Fruit fly (Drosophila melanogaster): ENCODE results near the gene CG43815.

Gene CG43815

DNA sequence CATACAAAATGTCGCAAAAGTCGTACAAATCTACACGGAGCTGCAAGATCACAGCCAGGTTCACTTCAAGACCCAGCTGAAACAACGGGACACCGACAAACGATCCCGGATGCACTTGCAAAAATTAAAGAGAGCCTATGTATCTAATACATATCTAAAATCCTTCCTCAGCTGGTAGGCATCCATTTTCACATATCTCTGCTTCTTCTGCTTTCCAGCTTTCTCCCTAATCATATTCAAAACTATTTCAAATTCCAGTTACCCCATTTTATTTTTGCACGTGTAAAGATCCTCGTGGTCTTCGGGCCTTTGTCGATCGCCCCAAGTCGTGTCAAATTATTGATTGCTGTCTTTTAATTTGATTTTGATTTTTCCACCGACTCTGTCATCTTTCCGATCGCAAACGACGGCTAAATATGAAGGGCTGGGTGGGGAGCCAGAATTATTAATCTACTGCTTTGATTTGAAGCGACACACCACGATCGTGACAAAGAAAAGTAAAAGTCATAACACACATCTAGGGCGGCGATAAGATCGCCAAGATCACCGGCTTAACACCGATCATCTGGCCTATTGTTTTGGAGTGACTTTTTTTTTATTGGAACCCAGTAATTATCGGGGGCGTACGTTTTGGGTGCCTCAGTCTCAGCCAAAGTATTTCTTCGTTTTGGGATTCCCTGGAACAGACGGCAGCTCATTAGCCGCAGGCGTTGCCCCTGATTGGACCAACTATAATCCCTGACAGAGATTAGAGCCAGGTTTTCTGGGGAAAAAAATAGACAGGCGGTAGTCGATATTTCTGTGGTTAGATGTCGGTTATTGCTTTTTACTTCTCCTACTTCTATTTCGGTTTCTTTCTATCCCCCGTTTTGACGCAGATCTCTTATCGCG, 7.6 kb downstream of the CG43815 start:
- no peak for TF ChIP-seq CG7045 (GFP tag; optimal IDR thresholded peaks at IDR 0.05)
- peak; percentile 5 for TF ChIP-seq CG5204 (GFP tag; optimal IDR thresholded peaks at IDR 0.05)
- TF ChIP-seq cnc (optimal IDR thresholded peaks at IDR 0.05): no peak

DNA sequence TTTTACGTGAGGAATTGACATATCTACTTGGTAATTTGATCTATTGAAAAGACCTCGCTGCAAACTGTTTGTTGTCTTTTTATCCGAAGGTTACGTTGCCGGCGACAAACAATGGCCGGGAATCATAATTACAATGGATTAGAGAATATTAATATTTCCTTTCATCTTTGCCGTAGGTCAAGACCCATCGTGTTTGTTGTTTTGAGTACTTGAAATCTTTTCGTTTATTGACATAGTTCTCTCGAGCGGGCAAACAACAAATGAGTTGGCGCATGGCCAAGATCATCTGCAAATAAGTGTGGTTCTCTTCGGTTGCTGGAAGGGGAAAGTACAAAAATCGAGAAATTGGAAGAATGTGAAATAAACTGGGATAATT, 8.3 kb downstream of the CG43815 start:
- TF ChIP-seq cnc (optimal IDR thresholded peaks at IDR 0.05): no peak
- no peak for TF ChIP-seq Crg-1 (GFP tag; optimal IDR thresholded peaks at IDR 0.05)
- TF ChIP-seq CG11617 (GFP tag; optimal IDR thresholded peaks at IDR 0.05): no peak

DNA sequence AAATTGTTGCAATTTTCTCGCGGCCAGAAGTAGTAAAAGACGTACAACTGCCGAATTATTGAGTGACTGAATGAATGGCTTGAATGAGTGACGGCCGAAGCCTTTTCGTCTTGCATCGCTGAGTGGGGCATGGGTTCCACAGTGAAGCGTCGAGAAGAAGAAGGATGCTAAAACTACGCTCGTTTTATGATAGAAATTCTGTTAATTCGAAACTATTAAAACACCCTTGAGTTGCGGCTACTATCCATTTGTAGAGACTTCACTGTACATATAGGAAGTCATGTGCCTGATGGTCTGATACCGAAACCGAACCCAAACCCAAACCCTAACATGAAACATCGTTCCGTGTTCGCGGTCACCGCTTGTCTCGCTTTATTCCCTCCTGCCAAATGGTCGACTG, 9.3 kb downstream of the CG43815 start:
- TF ChIP-seq CG33017 (tag; optimal IDR thresholded peaks at IDR 0.05) (no peak), CG7045 (GFP tag; optimal IDR thresholded peaks at IDR 0.05) (no peak), bab1 (GFP tag; optimal IDR thresholded peaks at IDR 0.05) (no peak), kay (GFP tag; ENCODE audit: borderline replicate concordance) (no peak), CG5204 (GFP tag; optimal IDR thresholded peaks at IDR 0.05) (no peak), CG14711 (tag; optimal IDR thresholded peaks at IDR 0.05) (no peak), CG12768 (GFP tag; optimal IDR thresholded peaks at IDR 0.05) (no peak), CG11617 (GFP tag; optimal IDR thresholded peaks at IDR 0.05) (no peak)

DNA sequence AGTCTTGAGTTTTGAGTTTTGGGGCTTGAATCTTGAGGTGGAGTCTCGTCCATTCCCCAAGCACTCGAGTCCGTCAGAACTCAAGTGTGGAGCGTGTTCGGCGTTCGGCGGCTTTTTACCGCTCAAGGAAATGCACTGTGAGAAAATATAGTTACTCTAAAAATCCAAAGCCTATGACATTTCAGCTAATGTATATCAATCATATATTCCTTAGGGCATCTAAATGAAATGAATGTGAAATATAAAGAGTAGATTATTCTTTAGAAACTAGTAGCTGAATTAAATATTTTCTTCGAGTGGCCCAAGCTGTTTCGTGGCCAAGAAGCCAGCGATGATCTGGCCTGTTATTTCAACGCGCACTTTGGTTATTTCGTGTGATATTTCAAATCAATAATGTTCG, 11.3 kb downstream of the CG43815 start:
- TF ChIP-seq CG11617 (GFP tag; optimal IDR thresholded peaks at IDR 0.05): no peak

DNA sequence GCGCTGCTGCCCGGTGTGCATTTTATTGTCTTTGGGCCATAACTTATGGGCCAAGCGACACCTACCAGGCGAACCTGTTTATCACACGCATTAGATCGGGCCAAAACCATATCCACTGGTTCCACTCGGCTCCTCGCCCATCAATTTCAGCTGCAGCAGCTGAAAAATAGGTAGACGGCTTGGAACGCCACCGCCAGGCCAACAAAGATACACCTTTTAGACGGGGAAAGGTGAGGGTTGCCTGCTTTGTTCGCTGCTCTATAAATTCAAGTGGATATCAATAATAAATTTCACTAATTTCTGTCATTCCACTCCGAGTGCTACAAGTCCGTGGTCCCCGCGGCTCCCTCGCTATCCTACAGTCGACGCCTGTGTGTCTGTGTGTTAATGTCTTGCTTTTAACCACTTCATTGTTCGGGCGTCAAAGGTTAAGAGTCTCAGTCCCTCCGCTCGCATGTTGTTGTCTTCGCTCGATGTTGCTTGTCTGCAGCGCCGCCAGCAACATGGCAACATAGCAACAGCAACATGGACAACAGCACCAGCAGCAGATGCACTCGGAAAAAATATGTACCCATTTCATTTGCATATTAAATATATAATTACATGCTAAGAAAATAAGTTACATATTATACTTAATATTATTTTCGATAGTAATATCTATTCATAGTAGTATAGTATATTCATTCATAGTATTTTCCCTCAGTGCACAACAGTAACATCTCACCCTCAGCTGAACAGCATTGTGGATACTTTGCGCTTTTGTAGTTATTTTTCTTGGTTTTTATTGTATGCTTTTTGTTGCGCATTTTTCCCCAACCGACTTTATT, 12.1 kb downstream of the CG43815 start:
- TF ChIP-seq CG14711 (tag; optimal IDR thresholded peaks at IDR 0.05) (no peak), CG1620 (GFP tag; optimal IDR thresholded peaks at IDR 0.05) (no peak), kay (GFP tag; ENCODE audit: borderline replicate concordance) (no peak), cnc (optimal IDR thresholded peaks at IDR 0.05) (no peak), Crg-1 (GFP tag; optimal IDR thresholded peaks at IDR 0.05) (no peak)

DNA sequence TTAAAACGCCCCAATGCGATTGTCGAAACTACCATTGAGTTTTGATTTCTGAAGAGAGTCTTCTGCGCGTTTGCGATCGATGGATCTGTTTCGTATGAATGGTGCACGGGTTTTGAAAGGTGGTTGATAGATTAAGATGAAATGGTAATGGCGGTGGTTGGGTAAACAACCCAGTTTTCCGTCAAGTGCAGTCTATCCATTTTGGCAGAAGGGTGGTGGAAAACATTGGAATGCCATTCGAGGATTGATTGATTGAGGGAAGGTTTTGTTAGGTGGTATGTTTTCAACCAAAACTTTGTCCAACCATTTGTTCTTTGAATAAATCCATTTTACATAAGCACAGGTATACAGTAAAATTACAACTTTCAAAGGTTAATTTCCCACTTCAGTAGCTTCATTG, 12.8 kb downstream of the CG43815 start:
- no peak for TF ChIP-seq CG33017 (tag; optimal IDR thresholded peaks at IDR 0.05)
- TF ChIP-seq CG5204 (GFP tag; optimal IDR thresholded peaks at IDR 0.05): no peak
- TF ChIP-seq Crg-1 (GFP tag; optimal IDR thresholded peaks at IDR 0.05): no peak
- no peak for TF ChIP-seq tj (GFP tag; optimal IDR thresholded peaks at IDR 0.05)
- TF ChIP-seq toe (GFP tag; optimal IDR thresholded peaks at IDR 0.05): no peak
- no peak for TF ChIP-seq CG14711 (tag; optimal IDR thresholded peaks at IDR 0.05)
- TF ChIP-seq ovo (GFP tag; optimal IDR thresholded peaks at IDR 0.05): no peak
- no peak for TF ChIP-seq kay (GFP tag; ENCODE audit: borderline replicate concordance)
- no peak for TF ChIP-seq pad (GFP tag; optimal IDR thresholded peaks at IDR 0.05)
- TF ChIP-seq CG1620 (GFP tag; optimal IDR thresholded peaks at IDR 0.05): no peak
- TF ChIP-seq Clk (GFP tag; optimal IDR thresholded peaks at IDR 0.05): no peak
- no peak for TF ChIP-seq CG12768 (GFP tag; optimal IDR thresholded peaks at IDR 0.05)
- no peak for TF ChIP-seq bab1 (GFP tag; optimal IDR thresholded peaks at IDR 0.05)
- no peak for TF ChIP-seq cnc (optimal IDR thresholded peaks at IDR 0.05)
- TF ChIP-seq CG7045 (GFP tag; optimal IDR thresholded peaks at IDR 0.05): no peak

DNA sequence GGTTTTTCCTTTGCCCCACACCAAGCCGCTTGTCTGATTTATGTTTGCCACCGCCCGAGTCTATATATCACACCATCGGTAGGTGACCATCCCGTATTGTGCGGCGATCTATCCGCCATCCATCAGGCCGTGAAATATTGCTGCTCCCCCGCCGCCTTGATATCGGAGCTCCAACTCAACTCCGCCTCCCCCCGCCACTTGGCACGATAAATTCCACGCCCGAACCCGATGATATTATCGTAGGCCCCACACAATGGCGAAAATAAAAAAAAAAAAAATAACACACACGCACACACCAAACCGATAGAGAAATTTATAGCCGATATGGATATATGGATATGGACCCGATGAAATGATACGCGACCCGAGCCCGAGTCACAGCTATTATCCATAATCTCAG, 14.8 kb downstream of the CG43815 start:
- TF ChIP-seq Hr96 (GFP tag; optimal IDR thresholded peaks at IDR 0.05) (no peak), Mnt (GFP tag; optimal IDR thresholded peaks at IDR 0.05) (no peak), toe (GFP tag; optimal IDR thresholded peaks at IDR 0.05) (no peak), CG12768 (GFP tag; optimal IDR thresholded peaks at IDR 0.05) (no peak), CG5204 (GFP tag; optimal IDR thresholded peaks at IDR 0.05) (no peak), CG7101 (tag; optimal IDR thresholded peaks at IDR 0.05) (no peak), ovo (GFP tag; optimal IDR thresholded peaks at IDR 0.05) (no peak), pad (GFP tag; optimal IDR thresholded peaks at IDR 0.05) (no peak), cic (GFP tag; optimal IDR thresholded peaks at IDR 0.05) (no peak), kay (GFP tag; ENCODE audit: borderline replicate concordance) (no peak), Clk (GFP tag; optimal IDR thresholded peaks at IDR 0.05) (no peak), bab1 (GFP tag; optimal IDR thresholded peaks at IDR 0.05) (no peak)

Data from whole organism, adult.